Fruit fly (Drosophila melanogaster): ENCODE results near the gene zfh1.

The zfh1 gene

dm6 chr3R:30733081-30733480, 32.6 kb upstream of the zfh1 start (continued):
- TF ChIP-seq cg (GFP tag; optimal IDR thresholded peaks at IDR 0.05) = no peak
- TF ChIP-seq lmd (GFP tag; IDR thresholded peaks at IDR 0.05) = no peak
- no peak for TF ChIP-seq HLH3B (GFP tag; IDR thresholded peaks at IDR 0.05)
- no peak for TF ChIP-seq HLHmδ (GFP tag; optimal IDR thresholded peaks at IDR 0.05)
- no peak for TF ChIP-seq CG1602 (GFP tag; optimal IDR thresholded peaks at IDR 0.05)
- no peak for TF ChIP-seq Dip3 (GFP tag; optimal IDR thresholded peaks at IDR 0.05)
- TF ChIP-seq CG7271 (tag; optimal IDR thresholded peaks at IDR 0.05) = no peak
- no peak for TF ChIP-seq CG18011 (GFP tag; optimal IDR thresholded peaks at IDR 0.05)
- no peak for TF ChIP-seq Kr (GFP tag; optimal IDR thresholded peaks at IDR 0.05)
- TF ChIP-seq Spps (tag; optimal IDR thresholded peaks at IDR 0.05) = peak; percentile 42
- no peak for TF ChIP-seq Deaf1 (tag; optimal IDR thresholded peaks at IDR 0.05)
- TF ChIP-seq CG8944 (GFP tag; optimal IDR thresholded peaks at IDR 0.05) = no peak
- no peak for TF ChIP-seq ash1 (GFP tag; optimal IDR thresholded peaks at IDR 0.05)
- TF ChIP-seq lilli (GFP tag; optimal IDR thresholded peaks at IDR 0.05) = no peak
- TF ChIP-seq CkIIα-i1 (GFP tag; IDR thresholded peaks at IDR 0.05) = no peak
- no peak for TF ChIP-seq Hsf (GFP tag; optimal IDR thresholded peaks at IDR 0.05)
- no peak for TF ChIP-seq knrl (GFP tag; IDR thresholded peaks at IDR 0.05; ENCODE audit: partially characterized antibody)
- no peak for TF ChIP-seq CG10431 (GFP tag; optimal IDR thresholded peaks at IDR 0.05)
- peak; percentile 4 for TF ChIP-seq Nf-YB (GFP tag; optimal IDR thresholded peaks at IDR 0.05)
- TF ChIP-seq Sox102F (GFP tag; optimal IDR thresholded peaks at IDR 0.05) = peak; percentile 9
- TF ChIP-seq CG16813 (GFP tag; IDR thresholded peaks at IDR 0.05; ENCODE audit: partially characterized antibody) = no peak
- no peak for TF ChIP-seq schlank (tag; optimal IDR thresholded peaks at IDR 0.05)
- peak; percentile 41 for TF ChIP-seq oc (tag; optimal IDR thresholded peaks at IDR 0.05)
- TF ChIP-seq CG17186 (GFP tag; optimal IDR thresholded peaks at IDR 0.05) = no peak
- TF ChIP-seq lola (GFP tag; optimal IDR thresholded peaks at IDR 0.05) = peak in 1 of 3 experiments; percentile 66
- peak; percentile 8 for TF ChIP-seq az2 (GFP tag; optimal IDR thresholded peaks at IDR 0.05)
- no peak for TF ChIP-seq vfl (GFP tag; optimal IDR thresholded peaks at IDR 0.05)
- no peak for TF ChIP-seq Stat92E (GFP tag; optimal IDR thresholded peaks at IDR 0.05)
- no peak for TF ChIP-seq gro (GFP tag; optimal IDR thresholded peaks at IDR 0.05)
- no peak for TF ChIP-seq CG5953 (GFP tag; IDR thresholded peaks at IDR 0.05)
- peak in 1 of 2 experiments; percentile 27 for TF ChIP-seq tll (GFP tag; optimal IDR thresholded peaks at IDR 0.05)
- no peak for TF ChIP-seq CG17802 (tag; optimal IDR thresholded peaks at IDR 0.05)
- no peak for TF ChIP-seq bab2 (GFP tag; optimal IDR thresholded peaks at IDR 0.05)
- no peak for TF ChIP-seq CG2889 (GFP tag; IDR thresholded peaks at IDR 0.05)
- no peak for TF ChIP-seq Lpt (GFP tag; optimal IDR thresholded peaks at IDR 0.05)
- no peak for TF ChIP-seq Drgx (GFP tag; IDR thresholded peaks at IDR 0.05)
- no peak for TF ChIP-seq CG10462 (GFP tag; optimal IDR thresholded peaks at IDR 0.05)
- TF ChIP-seq CG8388 (GFP tag; optimal IDR thresholded peaks at IDR 0.05) = peak; percentile 44
- TF ChIP-seq NfI (GFP tag; optimal IDR thresholded peaks at IDR 0.05) = no peak
- no peak for TF ChIP-seq fru (optimal IDR thresholded peaks at IDR 0.05)
- no peak for TF ChIP-seq sens-2 (GFP tag; IDR thresholded peaks at IDR 0.05)
- no peak for TF ChIP-seq Nf-YA (GFP tag; IDR thresholded peaks at IDR 0.05)
- no peak for TF ChIP-seq CG5180 (GFP tag; optimal IDR thresholded peaks at IDR 0.05)
- no peak for TF ChIP-seq slbo (GFP tag; IDR thresholded peaks at IDR 0.05)
- TF ChIP-seq CG2875 (GFP tag; optimal IDR thresholded peaks at IDR 0.05) = no peak
- TF ChIP-seq CG17328 (GFP tag; IDR thresholded peaks at IDR 0.05) = 0 out of 2 replicates have a peak, but pooled peaks have one; percentile 35
- peak; percentile 6 for TF ChIP-seq CG4424 (GFP tag; optimal IDR thresholded peaks at IDR 0.05)
- TF ChIP-seq CG8281 (tag; optimal IDR thresholded peaks at IDR 0.05) = no peak
- peak; percentile 22 for TF ChIP-seq CG2202 (tag; optimal IDR thresholded peaks at IDR 0.05)
- no peak for TF ChIP-seq E2f2 (GFP tag; IDR thresholded peaks at IDR 0.05)
- TF ChIP-seq mam (GFP tag; optimal IDR thresholded peaks at IDR 0.05) = no peak
